Fruit fly (Drosophila melanogaster): ENCODE data around the gene Cpr76Ba.

Cpr76Ba gene

DNA sequence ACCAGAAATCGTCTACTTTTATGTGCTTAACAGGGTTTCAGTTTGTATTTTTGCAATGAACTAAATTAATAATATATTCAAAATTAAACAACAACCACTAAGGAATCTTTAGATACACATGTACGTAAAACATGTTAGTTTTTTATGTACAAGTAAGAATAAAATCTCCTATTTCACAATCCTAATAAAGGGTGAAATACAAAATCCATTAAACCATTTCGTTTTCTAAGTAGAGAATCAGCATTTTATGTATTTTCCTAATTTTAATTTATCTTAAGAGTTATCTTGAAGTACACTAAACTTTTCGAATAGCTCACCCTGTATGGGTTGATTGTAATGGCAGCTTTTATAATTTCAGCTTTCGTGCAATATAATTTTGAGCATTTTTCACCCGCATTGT is 43.6 kb upstream of the Cpr76Ba start (continued):
- TF ChIP-seq Med (GFP tag) (peak; percentile 18), croc (GFP tag; conservative IDR thresholded peaks at IDR 0.05) (no peak), ham (GFP tag; IDR thresholded peaks at IDR 0.05) (no peak), sr (GFP tag; IDR thresholded peaks at IDR 0.05) (no peak), Mrtf (GFP tag; IDR thresholded peaks at IDR 0.05) (no peak), CG3407 (GFP tag; optimal IDR thresholded peaks at IDR 0.05) (no peak), scrt (GFP tag; optimal IDR thresholded peaks at IDR 0.05) (peak; percentile 33), CG8359 (GFP tag; optimal IDR thresholded peaks at IDR 0.05; ENCODE audit: borderline replicate concordance) (no peak), az2 (GFP tag; optimal IDR thresholded peaks at IDR 0.05) (no peak), CG30403 (GFP tag; optimal IDR thresholded peaks at IDR 0.05) (peak; percentile 66), pho (GFP tag; optimal IDR thresholded peaks at IDR 0.05) (peak; percentile 37), CkIIα-i1 (GFP tag; IDR thresholded peaks at IDR 0.05) (no peak), CG10959 (GFP tag; IDR thresholded peaks at IDR 0.05) (no peak), Myb (GFP tag; optimal IDR thresholded peaks at IDR 0.05) (no peak), usp (GFP tag; optimal IDR thresholded peaks at IDR 0.05) (no peak), CG2120 (GFP tag; optimal IDR thresholded peaks at IDR 0.05) (peak; percentile 76), gro (GFP tag; optimal IDR thresholded peaks at IDR 0.05) (peak; percentile 6), otp (GFP tag; IDR thresholded peaks at IDR 0.05) (no peak), phol (tag; optimal IDR thresholded peaks at IDR 0.05) (peak; percentile 19), Kr (GFP tag; optimal IDR thresholded peaks at IDR 0.05) (no peak), yki (optimal IDR thresholded peaks at IDR 0.05) (no peak), klu (GFP tag; IDR thresholded peaks at IDR 0.05) (no peak), Dip3 (GFP tag; optimal IDR thresholded peaks at IDR 0.05) (peak; percentile 32), pan (optimal IDR thresholded peaks at IDR 0.05) (no peak), pan (GFP tag; optimal IDR thresholded peaks at IDR 0.05 in 1 of 2, IDR thresholded peaks at IDR 0.05 in 1 of 2) (peak in 1 of 2 experiments; percentile 36), org-1 (GFP tag; optimal IDR thresholded peaks at IDR 0.05) (peak; percentile 13), CG18599 (GFP tag; optimal IDR thresholded peaks at IDR 0.05) (peak; percentile 57), Rx (GFP tag; IDR thresholded peaks at IDR 0.05) (no peak), slbo (GFP tag; IDR thresholded peaks at IDR 0.05) (peak; percentile 23), CG33213 (GFP tag; optimal IDR thresholded peaks at IDR 0.05) (no peak), Optix (GFP tag; IDR thresholded peaks at IDR 0.05) (no peak), CG15011 (GFP tag; optimal IDR thresholded peaks at IDR 0.05) (peak; percentile 42), pum (GFP tag; optimal IDR thresholded peaks at IDR 0.05) (no peak), oc (tag; optimal IDR thresholded peaks at IDR 0.05) (no peak), Stat92E (GFP tag; optimal IDR thresholded peaks at IDR 0.05) (no peak), CG2202 (tag; optimal IDR thresholded peaks at IDR 0.05) (no peak), CG7745 (tag; optimal IDR thresholded peaks at IDR 0.05) (no peak), CG5245 (GFP tag; optimal IDR thresholded peaks at IDR 0.05) (no peak), CG13424 (tag; optimal IDR thresholded peaks at IDR 0.05) (no peak), bcd (GFP tag; optimal IDR thresholded peaks at IDR 0.05) (no peak), CG32532 (GFP tag; IDR thresholded peaks at IDR 0.05) (0 out of 2 replicates have a peak, but pooled peaks have one; percentile 28), lab (GFP tag; optimal IDR thresholded peaks at IDR 0.05) (peak; percentile 62), Hr51 (GFP tag; optimal IDR thresholded peaks at IDR 0.05) (peak in 1 of 2 experiments; percentile 58), Elba2 (GFP tag; optimal IDR thresholded peaks at IDR 0.05) (no peak), chif (GFP tag; optimal IDR thresholded peaks at IDR 0.05) (no peak), fd3F (GFP tag; optimal IDR thresholded peaks at IDR 0.05) (no peak), CG13287 (GFP tag; IDR thresholded peaks at IDR 0.05; ENCODE audit: partially characterized antibody) (no peak), dm (GFP tag; optimal IDR thresholded peaks at IDR 0.05) (no peak), Mes4 (GFP tag; optimal IDR thresholded peaks at IDR 0.05) (no peak), tin (GFP tag; optimal IDR thresholded peaks at IDR 0.05) (no peak), HHEX (GFP tag; optimal IDR thresholded peaks at IDR 0.05) (no peak), ara (GFP tag; IDR thresholded peaks at IDR 0.05) (no peak)

Data from whole organism, embryonic.